Worm (Caenorhabditis elegans) whole organism, L2 larva: Measurements from ENCODE around the gene cyp-13A12.

Experiments
- C34F6.9 ChIP-seq: fragments of 150-350 bp; optimal IDR thresholded peaks from 2 replicates; lab custom pipeline; 2014; ENCODE audit warnings: missing biosample characterization, missing genetic modification characterization
- F13H6.1 ChIP-seq: sonication (generic microtip); optimal IDR thresholded peaks from 2 replicates; lab custom pipeline; 2016; ENCODE audit warnings: missing genetic modification characterization, missing compliant biosample characterization
- R02D3.7 ChIP-seq: fragments of 150-350 bp; optimal IDR thresholded peaks from 2 replicates; lab custom pipeline; 2014; ENCODE audit warnings: missing biosample characterization, missing genetic modification characterization
- Y55F3AM.14 ChIP-seq: fragments of 200-800 bp; sonication (Bioruptor generic); optimal IDR thresholded peaks from 2 replicates; lab custom pipeline; 2018; ENCODE audit warnings: mild to moderate bottlenecking, missing genetic modification characterization, missing compliant biosample characterization
- ZK546.5 ChIP-seq: sonication (generic microtip); optimal IDR thresholded peaks from 2 replicates; lab custom pipeline; 2017; ENCODE audit warnings: missing biosample characterization, missing genetic modification characterization
- alr-1 ChIP-seq: fragments of 150-350 bp; optimal IDR thresholded peaks from 2 replicates; lab custom pipeline; 2014; ENCODE audit warnings: missing biosample characterization, missing genetic modification characterization
- ama-1 ChIP-seq: fragments of 150-350 bp; optimal IDR thresholded peaks from 2 replicates; lab custom pipeline; 2018; ENCODE audit warnings: inconsistent platforms
- blmp-1 ChIP-seq: sonication (generic microtip); optimal IDR thresholded peaks from 2 replicates; lab custom pipeline; 2017; ENCODE audit warnings: missing genetic modification characterization, mild to moderate bottlenecking, missing compliant biosample characterization, antibody characterized with exemption, moderate library complexity; ENCODE audit not compliant: insufficient read depth
- ceh-16 ChIP-seq: fragments of 150-350 bp; optimal IDR thresholded peaks from 2 replicates; lab custom pipeline; 2014; ENCODE audit warnings: missing biosample characterization, missing genetic modification characterization
- ceh-82 ChIP-seq: fragments of 150-350 bp; optimal IDR thresholded peaks from 2 replicates; lab custom pipeline; 2014; ENCODE audit warnings: missing biosample characterization, missing genetic modification characterization
- crh-2 ChIP-seq: sonication (generic microtip); optimal IDR thresholded peaks from 2 replicates; lab custom pipeline; 2017; ENCODE audit warnings: missing biosample characterization, missing genetic modification characterization
- dmd-4 ChIP-seq: sonication (generic microtip); optimal IDR thresholded peaks from 2 replicates; lab custom pipeline; 2017; ENCODE audit warnings: missing biosample characterization, missing genetic modification characterization
- egl-27 ChIP-seq: sonication (generic microtip); optimal IDR thresholded peaks from 3 replicates; lab custom pipeline; 2017; ENCODE audit warnings: missing biosample characterization, missing genetic modification reagents, missing genetic modification characterization
- elt-1 ChIP-seq: fragments of 150-350 bp; optimal IDR thresholded peaks from 2 replicates; lab custom pipeline; 2014; ENCODE audit warnings: missing biosample characterization, missing genetic modification characterization
- elt-3 ChIP-seq: sonication (generic microtip); optimal IDR thresholded peaks from 2 replicates; lab custom pipeline; 2017; ENCODE audit warnings: missing biosample characterization, missing genetic modification characterization
- fos-1 ChIP-seq: fragments of 150-350 bp; optimal IDR thresholded peaks from 2 replicates; lab custom pipeline; 2014; ENCODE audit warnings: missing biosample characterization, missing genetic modification characterization
- gmeb-1 ChIP-seq: fragments of 150-350 bp; optimal IDR thresholded peaks from 2 replicates; lab custom pipeline; 2014; ENCODE audit warnings: missing biosample characterization, missing genetic modification characterization
- lin-11 ChIP-seq: fragments of 150-350 bp; sonication (generic microtip); optimal IDR thresholded peaks from 2 replicates; lab custom pipeline; 2014; ENCODE audit warnings: missing biosample characterization, missing genetic modification characterization, inconsistent platforms, mixed read lengths
- lin-13 ChIP-seq: fragments of 150-350 bp; optimal IDR thresholded peaks from 2 replicates; lab custom pipeline; 2014; ENCODE audit warnings: missing biosample characterization, missing genetic modification reagents, missing genetic modification characterization
- lin-39 ChIP-seq: fragments of 150-350 bp; optimal IDR thresholded peaks from 2 replicates; lab custom pipeline; 2014; ENCODE audit warnings: missing biosample characterization, missing genetic modification reagents, missing genetic modification characterization
- lsy-2 ChIP-seq, 2 experiments: fragments of 150-350 bp in 1 of 2; sonication (generic microtip) in 1 of 2; optimal IDR thresholded peaks; 2 replicates each; lab custom pipeline; 2014 to 2017; ENCODE audit warnings: missing biosample characterization in 2 of 2, missing genetic modification characterization in 2 of 2
- mab-5 ChIP-seq: fragments of 150-350 bp; optimal IDR thresholded peaks from 2 replicates; lab custom pipeline; 2014; ENCODE audit warnings: missing biosample characterization, missing genetic modification characterization
- mbf-1 ChIP-seq: sonication (generic microtip); optimal IDR thresholded peaks from 2 replicates; lab custom pipeline; 2017; ENCODE audit warnings: missing biosample characterization, missing genetic modification characterization
- mdl-1 ChIP-seq, 2 experiments: fragments of 150-350 bp in 1 of 2; sonication (generic microtip) in 1 of 2; optimal IDR thresholded peaks; 2 replicates each; lab custom pipeline; 2017; ENCODE audit warnings: missing biosample characterization in 2 of 2, missing genetic modification characterization in 2 of 2
- nhr-10 ChIP-seq: sonication (generic microtip); optimal IDR thresholded peaks from 2 replicates; lab custom pipeline; 2017; ENCODE audit warnings: missing biosample characterization, missing genetic modification characterization
- nhr-12 ChIP-seq: fragments of 150-350 bp; optimal IDR thresholded peaks from 2 replicates; lab custom pipeline; 2014; ENCODE audit warnings: missing biosample characterization, missing genetic modification characterization
- nhr-129 ChIP-seq: fragments of 150-350 bp; optimal IDR thresholded peaks from 2 replicates; lab custom pipeline; 2014; ENCODE audit warnings: missing biosample characterization, missing genetic modification characterization
- nhr-21 ChIP-seq: fragments of 150-350 bp; optimal IDR thresholded peaks from 2 replicates; lab custom pipeline; 2014; ENCODE audit warnings: missing biosample characterization, missing genetic modification characterization
- nhr-23 ChIP-seq: fragments of 150-350 bp; optimal IDR thresholded peaks from 2 replicates; lab custom pipeline; 2014; ENCODE audit warnings: missing biosample characterization, missing genetic modification reagents, missing genetic modification characterization
- nhr-237 ChIP-seq: fragments of 150-350 bp; optimal IDR thresholded peaks from 2 replicates; lab custom pipeline; 2014; ENCODE audit warnings: missing biosample characterization, missing genetic modification characterization
- nhr-25 ChIP-seq: fragments of 150-350 bp; sonication (generic microtip); optimal IDR thresholded peaks from 3 replicates; lab custom pipeline; 2014; ENCODE audit warnings: missing biosample characterization, missing genetic modification characterization
- nhr-6 ChIP-seq: fragments of 150-350 bp; optimal IDR thresholded peaks from 2 replicates; lab custom pipeline; 2014; ENCODE audit warnings: missing biosample characterization, missing genetic modification characterization
- nhr-77 ChIP-seq: fragments of 150-350 bp; optimal IDR thresholded peaks from 2 replicates; lab custom pipeline; 2014; ENCODE audit warnings: missing biosample characterization, missing genetic modification characterization
- peb-1 ChIP-seq: fragments of 150-350 bp; optimal IDR thresholded peaks from 2 replicates; lab custom pipeline; 2014; ENCODE audit warnings: missing biosample characterization, missing genetic modification characterization
- sem-4 ChIP-seq: fragments of 150-350 bp; optimal IDR thresholded peaks from 2 replicates; lab custom pipeline; 2014; ENCODE audit warnings: missing biosample characterization, missing genetic modification reagents, missing genetic modification characterization
- skn-1 ChIP-seq: sonication (generic microtip); optimal IDR thresholded peaks from 2 replicates; lab custom pipeline; 2017; ENCODE audit warnings: missing biosample characterization, missing genetic modification characterization
- sma-9 ChIP-seq, 2 experiments: fragments of 150-350 bp in 1 of 2; sonication (generic microtip) in 1 of 2; optimal IDR thresholded peaks; 2 replicates each; lab custom pipeline; 2014 to 2016; ENCODE audit warnings: missing genetic modification characterization in 2 of 2, mild to moderate bottlenecking in 1 of 2, missing biosample characterization in 1 of 2, missing compliant biosample characterization in 1 of 2, missing genetic modification reagents in 1 of 2, moderate library complexity in 1 of 2
- snpc-4 ChIP-seq: fragments of 150-350 bp; optimal IDR thresholded peaks from 2 replicates; lab custom pipeline; 2014; ENCODE audit warnings: missing biosample characterization, missing genetic modification characterization
- unc-39 ChIP-seq: fragments of 150-350 bp; optimal IDR thresholded peaks from 2 replicates; lab custom pipeline; 2014; ENCODE audit warnings: missing biosample characterization, missing genetic modification characterization
- unc-55 ChIP-seq: fragments of 150-350 bp; sonication (generic microtip); optimal IDR thresholded peaks from 3 replicates; lab custom pipeline; 2014; ENCODE audit warnings: missing biosample characterization, missing genetic modification reagents, missing genetic modification characterization
- unc-62 ChIP-seq: fragments of 150-350 bp; optimal IDR thresholded peaks from 2 replicates; lab custom pipeline; 2014; ENCODE audit warnings: missing biosample characterization, missing genetic modification reagents, missing genetic modification characterization
- zag-1 ChIP-seq: fragments of 150-350 bp; optimal IDR thresholded peaks from 2 replicates; lab custom pipeline; 2014; ENCODE audit warnings: missing biosample characterization, missing genetic modification characterization
- ztf-1 ChIP-seq: fragments of 200-800 bp; sonication (Bioruptor generic); conservative IDR thresholded peaks from 2 replicates; pipeline ENCODE4 v1.3.6; 2022; ENCODE audit warnings: missing genetic modification characterization, missing compliant biosample characterization
- ztf-11 ChIP-seq: sonication (generic microtip); optimal IDR thresholded peaks from 2 replicates; lab custom pipeline; 2017; ENCODE audit warnings: missing biosample characterization, missing genetic modification characterization
- ztf-4 ChIP-seq: fragments of 150-350 bp; optimal IDR thresholded peaks from 2 replicates; lab custom pipeline; 2014; ENCODE audit warnings: missing biosample characterization, missing genetic modification characterization

Gene cyp-13A12

ce11 chrIII:13061136-13061535 is 36.8 kb downstream of the cyp-13A12 start (continued):
- TF ChIP-seq ceh-82 (tag; lab: Kevin White, UChicago): peak; percentile 35
- peak; percentile 68 for TF ChIP-seq lin-11 (tag; lab: Kevin White, UChicago)
- peak; percentile 64 for TF ChIP-seq blmp-1 (tag; lab: Kevin White, UChicago)
- TF ChIP-seq F13H6.1 (tag; lab: Kevin White, UChicago): peak; percentile 96
- peak; percentile 83 for TF ChIP-seq gmeb-1 (tag; lab: Kevin White, UChicago)
- TF ChIP-seq nhr-129 (tag; lab: Kevin White, UChicago): peak; percentile 97
- no peak for TF ChIP-seq nhr-23 (tag; lab: Kevin White, UChicago)
- peak; percentile 88 to 96 for TF ChIP-seq lsy-2 (tag; optimal IDR thresholded peaks at IDR 0.05; lab: Kevin White, UChicago)
- peak; percentile 99 for TF ChIP-seq sem-4
- TF ChIP-seq nhr-6 (tag; lab: Kevin White, UChicago): peak; percentile 98
- peak; percentile 92 for TF ChIP-seq lin-13
- TF ChIP-seq unc-39 (tag; lab: Kevin White, UChicago): no peak
- TF ChIP-seq dmd-4 (tag; lab: Kevin White, UChicago): no peak
- TF ChIP-seq lin-39 (tag; lab: Kevin White, UChicago): no peak

- no peak for TF ChIP-seq lin-39 (tag; lab: Kevin White, UChicago)
- no peak for TF ChIP-seq gmeb-1 (tag; lab: Kevin White, UChicago)
- no peak for TF ChIP-seq ztf-4
- TF ChIP-seq nhr-23 (tag; lab: Kevin White, UChicago): no peak
- no peak for TF ChIP-seq fos-1 (tag; lab: Kevin White, UChicago)
- no peak for TF ChIP-seq R02D3.7 (tag; lab: Kevin White, UChicago)
- no peak for TF ChIP-seq nhr-12
- TF ChIP-seq elt-1 (tag; lab: Kevin White, UChicago): no peak
- TF ChIP-seq snpc-4 (tag; lab: Kevin White, UChicago): no peak
- TF ChIP-seq nhr-237 (tag; lab: Kevin White, UChicago): no peak
- TF ChIP-seq nhr-10 (tag; lab: Kevin White, UChicago): no peak
- TF ChIP-seq F13H6.1 (tag; lab: Kevin White, UChicago): no peak
- TF ChIP-seq, all 48 proteins: peak for 0
Observed at ce11 chrIII:13061734-13062133, 37.4 kb downstream of the cyp-13A12 start.

ce11 chrIII:13062414-13062965 is 38.1 kb downstream of the cyp-13A12 start:
- TF ChIP-seq lin-11 (tag; lab: Kevin White, UChicago) (peak; percentile 64), lin-13 (peak; percentile 92), nhr-21 (tag; lab: Kevin White, UChicago) (peak; percentile 84), sma-9 (GFP tag; optimal IDR thresholded peaks at IDR 0.05; lab: Kevin White, UChicago) (peak; percentile 89), sma-9 (tag; optimal IDR thresholded peaks at IDR 0.05; lab: Kevin White, UChicago) (no peak), fos-1 (tag; lab: Kevin White, UChicago) (peak; percentile 91), ztf-1 (no peak), mbf-1 (no peak), nhr-12 (no peak), crh-2 (tag; lab: Kevin White, UChicago) (peak; percentile 96), C34F6.9 (tag; lab: Kevin White, UChicago) (peak; percentile 96), elt-3 (tag; lab: Kevin White, UChicago) (no peak), unc-55 (GFP tag; lab: Kevin White, UChicago) (peak; percentile 76), nhr-23 (tag; lab: Kevin White, UChicago) (no peak), ztf-11 (tag; lab: Kevin White, UChicago) (no peak), skn-1 (tag; lab: Kevin White, UChicago) (no peak), lin-39 (tag; lab: Kevin White, UChicago) (peak; percentile 40), unc-62 (GFP tag; lab: Kevin White, UChicago) (peak; percentile 67), alr-1 (tag; lab: Kevin White, UChicago) (no peak), nhr-10 (tag; lab: Kevin White, UChicago) (no peak), nhr-77 (no peak), ama-1 (lab: Kevin White, UChicago) (no peak), nhr-237 (tag; lab: Kevin White, UChicago) (peak; percentile 4), mab-5 (tag; lab: Kevin White, UChicago) (peak; percentile 90), zag-1 (peak; percentile 97), R02D3.7 (tag; lab: Kevin White, UChicago) (peak; percentile 17), ceh-82 (tag; lab: Kevin White, UChicago) (peak; percentile 61), nhr-6 (tag; lab: Kevin White, UChicago) (peak; percentile 92), F13H6.1 (tag; lab: Kevin White, UChicago) (peak; percentile 98), ztf-4 (peak; percentile 90), elt-1 (tag; lab: Kevin White, UChicago) (no peak), ceh-16 (tag; lab: Kevin White, UChicago) (peak; percentile 98), nhr-25 (tag; lab: Kevin White, UChicago) (peak; percentile 89), dmd-4 (tag; lab: Kevin White, UChicago) (no peak), snpc-4 (tag; lab: Kevin White, UChicago) (peak; percentile 88), mdl-1 (tag; optimal IDR thresholded peaks at IDR 0.05; lab: Kevin White, UChicago) (peak; percentile 85 to 89), Y55F3AM.14 (GFP tag; lab: Kevin White, UChicago) (peak; percentile 87), blmp-1 (tag; lab: Kevin White, UChicago) (peak; percentile 38), peb-1 (tag; lab: Kevin White, UChicago) (peak; percentile 53), egl-27 (peak; percentile 91), ZK546.5 (tag; lab: Kevin White, UChicago) (peak; percentile 11), lsy-2 (tag; optimal IDR thresholded peaks at IDR 0.05; lab: Kevin White, UChicago) (peak; percentile 77 to 91), gmeb-1 (tag; lab: Kevin White, UChicago) (peak; percentile 73)
